Worm (Caenorhabditis elegans) whole organism, L1 larva: ENCODE measurements around the gene Y69A2AR.24.

ENCODE experiments used
- alr-1 ChIP-seq: fragments of 200-800 bp; sonication (Bioruptor generic); optimal IDR thresholded peaks from 2 replicates; lab custom pipeline; 2018; ENCODE audit warnings: borderline replicate concordance, mild to moderate bottlenecking, missing genetic modification characterization, missing compliant biosample characterization
- ama-1 ChIP-seq: fragments of 150-350 bp; optimal IDR thresholded peaks from 2 replicates; lab custom pipeline; 2014
- ceh-82 ChIP-seq, 3 experiments: fragments of 150-350 bp in 1 of 3; sonication (generic microtip) in 2 of 3; optimal IDR thresholded peaks; 2 replicates each; lab custom pipeline; 2014 to 2017; ENCODE audit warnings: missing biosample characterization in 3 of 3, missing genetic modification characterization in 3 of 3
- jun-1 ChIP-seq: fragments of 150-350 bp; optimal IDR thresholded peaks from 2 replicates; lab custom pipeline; 2014; ENCODE audit warnings: missing biosample characterization, missing genetic modification reagents, missing genetic modification characterization
- lin-35 ChIP-seq, 2 experiments: fragments of 150-350 bp; optimal IDR thresholded peaks; 2 replicates each; lab custom pipeline; 2014; ENCODE audit warnings: missing biosample characterization in 2 of 2, missing genetic modification characterization in 2 of 2, missing genetic modification reagents in 2 of 2
- mdl-1 ChIP-seq, 2 experiments: fragments of 150-350 bp; optimal IDR thresholded peaks; 2 replicates each; lab custom pipeline; 2014 to 2017; ENCODE audit warnings: missing biosample characterization in 2 of 2, missing genetic modification characterization in 2 of 2, inconsistent platforms in 1 of 2
- nhr-12 ChIP-seq: sonication (generic microtip); optimal IDR thresholded peaks from 2 replicates; lab custom pipeline; 2017; ENCODE audit warnings: missing biosample characterization, missing genetic modification characterization
- nhr-77 ChIP-seq: fragments of 150-350 bp; optimal IDR thresholded peaks from 2 replicates; lab custom pipeline; 2014; ENCODE audit warnings: missing biosample characterization, missing genetic modification characterization
- snpc-4 ChIP-seq: fragments of 150-350 bp; optimal IDR thresholded peaks from 2 replicates; lab custom pipeline; 2014; ENCODE audit warnings: missing biosample characterization, missing genetic modification characterization
- unc-62 ChIP-seq: fragments of 150-350 bp; optimal IDR thresholded peaks from 2 replicates; lab custom pipeline; 2014; ENCODE audit warnings: missing biosample characterization, missing genetic modification reagents, missing genetic modification characterization
- unc-86 ChIP-seq: sonication (generic microtip); optimal IDR thresholded peaks from 2 replicates; lab custom pipeline; 2016; ENCODE audit warnings: missing genetic modification characterization, missing compliant biosample characterization
- ztf-4 ChIP-seq: fragments of 150-350 bp; optimal IDR thresholded peaks from 2 replicates; lab custom pipeline; 2014; ENCODE audit warnings: missing biosample characterization, missing genetic modification characterization

- TF ChIP-seq ama-1 (lab: Kevin White, UChicago): no peak
- TF ChIP-seq snpc-4 (tag; lab: Kevin White, UChicago): no peak
- no peak for TF ChIP-seq ceh-82 (tag; optimal IDR thresholded peaks at IDR 0.05; lab: Kevin White, UChicago)
- TF ChIP-seq alr-1 (tag; lab: Kevin White, UChicago): no peak
- no peak for TF ChIP-seq nhr-12 (tag; lab: Kevin White, UChicago)
- no peak for TF ChIP-seq lin-35 (GFP tag; optimal IDR thresholded peaks at IDR 0.05; lab: Kevin White, UChicago)
- TF ChIP-seq mdl-1 (tag; optimal IDR thresholded peaks at IDR 0.05; lab: Kevin White, UChicago): no peak
- TF ChIP-seq unc-62: no peak
- no peak for TF ChIP-seq ztf-4
- no peak for TF ChIP-seq unc-86
- no peak for TF ChIP-seq nhr-77
- TF ChIP-seq jun-1 (tag; lab: Kevin White, UChicago): no peak
Measured at ce11 chrIV:2606572-2606971, 42.7 kb upstream of the Y69A2AR.24 start.
